Fruit fly (Drosophila melanogaster): ENCODE measurements around the gene Polr3A.
"Not testable (repeated sequence)": the region's sequence is repeated elsewhere in the genome, so short reads cannot be mapped to it uniquely, and the experiment has no call there.

The Polr3A gene

dm6 chrX:15760447-15761297 lies 2.1 kb upstream of the Polr3A start, which contains the start of the genes Graf and mRpL3:
TSS of gene Graf (minus strand) at chrX:15760733.
TSS of gene mRpL3 (plus strand) at chrX:15761248.
- no peak for TF ChIP-seq CG8478 (optimal IDR thresholded peaks at IDR 0.05)
- peak in 1 of 2 experiments; percentile 21 for TF ChIP-seq CTCF (optimal IDR thresholded peaks at IDR 0.05)

dm6 chrX:15761298-15761640 lies 1.5 kb upstream of the Polr3A start:
- TF ChIP-seq CTCF (optimal IDR thresholded peaks at IDR 0.05) (no peak), CG8478 (optimal IDR thresholded peaks at IDR 0.05) (no peak)

- TF ChIP-seq CG8478 (optimal IDR thresholded peaks at IDR 0.05): no peak
- TF ChIP-seq CTCF (optimal IDR thresholded peaks at IDR 0.05): no peak
Observed at dm6 chrX:15766395-15766866, 3.7 kb downstream of the Polr3A start, which contains the start of gene CG8952. TSS of gene CG8952 (minus strand) at chrX:15766445.

dm6 chrX:15769457-15769856 lies 6.7 kb downstream of the Polr3A start, which contains the start of gene CG33172:
TSS of gene CG33172 (plus strand) at chrX:15769664.
- TF ChIP-seq CG8478 (optimal IDR thresholded peaks at IDR 0.05): no peak
- no peak for TF ChIP-seq CTCF (optimal IDR thresholded peaks at IDR 0.05)

- TF ChIP-seq CTCF (optimal IDR thresholded peaks at IDR 0.05): no peak
- no peak for TF ChIP-seq CG8478 (optimal IDR thresholded peaks at IDR 0.05)
Observed at dm6 chrX:15772663-15773062, 9.9 kb downstream of the Polr3A start, which contains the start of gene CG43672. TSS of gene CG43672 (plus strand) at chrX:15772963.

dm6 chrX:15778846-15779245 lies 16.1 kb downstream of the Polr3A start, which contains the start of gene CG43673:
TSS of gene CG43673 (plus strand) at chrX:15779146.
- no peak for TF ChIP-seq CTCF (optimal IDR thresholded peaks at IDR 0.05)
- no peak for TF ChIP-seq CG8478 (optimal IDR thresholded peaks at IDR 0.05)

dm6 chrX:15783610-15784009 lies 20.9 kb downstream of the Polr3A start, which contains the start of gene Efhc1.1:
TSS of gene Efhc1.1 (minus strand) at chrX:15783710.
- TF ChIP-seq CTCF (optimal IDR thresholded peaks at IDR 0.05) (no peak), CG8478 (optimal IDR thresholded peaks at IDR 0.05) (no peak)

- no peak for TF ChIP-seq CG8478 (optimal IDR thresholded peaks at IDR 0.05)
- TF ChIP-seq CTCF (optimal IDR thresholded peaks at IDR 0.05): no peak
Observed at dm6 chrX:15785429-15786239, 22.9 kb downstream of the Polr3A start, which contains the start of the genes Paf-AHalpha and mRpS30. TSS of gene Paf-AHalpha (minus strand) at chrX:15785583. TSS of gene mRpS30 (plus strand) at chrX:15786047.

dm6 chrX:15786242-15786641 lies 23.5 kb downstream of the Polr3A start:
- no peak for TF ChIP-seq CG8478 (optimal IDR thresholded peaks at IDR 0.05)
- TF ChIP-seq CTCF (optimal IDR thresholded peaks at IDR 0.05): no peak

dm6 chrX:15788235-15789187 lies 25.8 kb downstream of the Polr3A start, which contains the start of gene Rhp:
TSS of gene Rhp (plus strand) at chrX:15788897.
- TF ChIP-seq CG8478 (optimal IDR thresholded peaks at IDR 0.05) (no peak), CTCF (optimal IDR thresholded peaks at IDR 0.05) (no peak)

- TF ChIP-seq CG8478, CTCF (optimal IDR thresholded peaks at IDR 0.05): not testable (repeated sequence)
Observed at dm6 chrX:15795951-15796443, 33.2 kb downstream of the Polr3A start, which contains the start of gene sordd1. TSS of gene sordd1 (minus strand) at chrX:15796028.

dm6 chrX:15799085-15799557 lies 36.4 kb downstream of the Polr3A start, which contains the start of the genes sordd2 and CG15602:
TSS of gene sordd2 (minus strand) at chrX:15799162.
TSS of gene CG15602 (plus strand) at chrX:15799426.
- TF ChIP-seq CG8478, CTCF (optimal IDR thresholded peaks at IDR 0.05): not testable (repeated sequence)

All from S2 (cell line).